Worm (Caenorhabditis elegans) whole organism, L3 larva: ENCODE data around the gene T24E12.1.

Source experiments
- R02D3.7 ChIP-seq: fragments of 150-350 bp; optimal IDR thresholded peaks from 2 replicates; lab custom pipeline; 2014; ENCODE audit warnings: missing biosample characterization, missing genetic modification characterization
- ZK546.5 ChIP-seq: sonication (generic microtip); optimal IDR thresholded peaks from 2 replicates; lab custom pipeline; 2017; ENCODE audit warnings: missing biosample characterization, missing genetic modification characterization
- ama-1 ChIP-seq: fragments of 150-350 bp; optimal IDR thresholded peaks from 2 replicates; lab custom pipeline; 2018
- ceh-82 ChIP-seq: fragments of 150-350 bp; optimal IDR thresholded peaks from 2 replicates; lab custom pipeline; 2014; ENCODE audit warnings: missing biosample characterization, missing genetic modification characterization
- ceh-9 ChIP-seq: sonication (generic microtip); optimal IDR thresholded peaks from 2 replicates; lab custom pipeline; 2018; ENCODE audit warnings: missing biosample characterization, missing genetic modification characterization
- daf-12 ChIP-seq: fragments of 150-350 bp; optimal IDR thresholded peaks from 2 replicates; lab custom pipeline; 2014; ENCODE audit warnings: missing biosample characterization, missing genetic modification reagents, missing genetic modification characterization
- egl-27 ChIP-seq: sonication (generic microtip); optimal IDR thresholded peaks from 4 replicates; lab custom pipeline; 2017; ENCODE audit warnings: missing biosample characterization, missing genetic modification reagents, missing genetic modification characterization
- egl-5 ChIP-seq: fragments of 150-350 bp; optimal IDR thresholded peaks from 2 replicates; lab custom pipeline; 2017; ENCODE audit warnings: missing biosample characterization, missing genetic modification reagents, missing genetic modification characterization, inconsistent platforms
- elt-2 ChIP-seq: sonication (generic microtip); optimal IDR thresholded peaks from 2 replicates; lab custom pipeline; 2016; ENCODE audit warnings: missing genetic modification reagents, mild to moderate bottlenecking, missing genetic modification characterization, missing compliant biosample characterization
- elt-3 ChIP-seq, 3 experiments: fragments of 150-350 bp in 1 of 3; sonication (generic microtip) in 2 of 3; optimal IDR thresholded peaks; 2 replicates in 2 of 3; 4 replicates in 1 of 3; lab custom pipeline; 2014 to 2017; ENCODE audit warnings: missing biosample characterization in 3 of 3, missing genetic modification characterization in 3 of 3
- fkh-2 ChIP-seq: fragments of 150-350 bp; optimal IDR thresholded peaks from 2 replicates; lab custom pipeline; 2014; ENCODE audit warnings: missing biosample characterization, missing genetic modification reagents, missing genetic modification characterization
- fos-1 ChIP-seq: fragments of 150-350 bp; optimal IDR thresholded peaks from 2 replicates; lab custom pipeline; 2014; ENCODE audit warnings: missing biosample characterization, missing genetic modification characterization
- hmg-11 ChIP-seq: sonication (generic microtip); optimal IDR thresholded peaks from 2 replicates; lab custom pipeline; 2016; ENCODE audit warnings: missing genetic modification characterization, missing compliant biosample characterization
- jun-1 ChIP-seq: fragments of 150-350 bp; optimal IDR thresholded peaks from 2 replicates; lab custom pipeline; 2014; ENCODE audit warnings: missing biosample characterization, missing genetic modification reagents, missing genetic modification characterization
- lin-15B ChIP-seq: fragments of 150-350 bp; optimal IDR thresholded peaks from 2 replicates; lab custom pipeline; 2014; ENCODE audit warnings: missing biosample characterization, missing genetic modification characterization
- lin-39 ChIP-seq: fragments of 150-350 bp; optimal IDR thresholded peaks from 2 replicates; lab custom pipeline; 2018; ENCODE audit warnings: missing biosample characterization, missing genetic modification reagents, missing genetic modification characterization
- lsy-12 ChIP-seq: sonication (generic microtip); optimal IDR thresholded peaks from 2 replicates; lab custom pipeline; 2016; ENCODE audit warnings: mild to moderate bottlenecking, missing genetic modification characterization, missing compliant biosample characterization
- mml-1 ChIP-seq: fragments of 150-350 bp; sonication (generic microtip); optimal IDR thresholded peaks from 3 replicates; lab custom pipeline; 2014; ENCODE audit warnings: missing biosample characterization, missing genetic modification characterization
- nfya-1 ChIP-seq: sonication (generic microtip); optimal IDR thresholded peaks from 2 replicates; lab custom pipeline; 2017; ENCODE audit warnings: missing genetic modification characterization, mild to moderate bottlenecking, missing compliant biosample characterization, antibody characterized with exemption, moderate library complexity; ENCODE audit not compliant: insufficient read depth
- nhr-11 ChIP-seq: fragments of 150-350 bp; optimal IDR thresholded peaks from 2 replicates; lab custom pipeline; 2014; ENCODE audit warnings: missing biosample characterization, missing genetic modification characterization
- nhr-12 ChIP-seq: fragments of 150-350 bp; optimal IDR thresholded peaks from 2 replicates; lab custom pipeline; 2014; ENCODE audit warnings: missing biosample characterization, missing genetic modification characterization
- nhr-23 ChIP-seq: fragments of 150-350 bp; optimal IDR thresholded peaks from 2 replicates; lab custom pipeline; 2014; ENCODE audit warnings: missing biosample characterization, missing genetic modification reagents, missing genetic modification characterization
- nhr-237 ChIP-seq: fragments of 150-350 bp; optimal IDR thresholded peaks from 2 replicates; lab custom pipeline; 2014; ENCODE audit warnings: missing biosample characterization, missing genetic modification characterization
- nhr-25 ChIP-seq: sonication (generic microtip); optimal IDR thresholded peaks from 2 replicates; lab custom pipeline; 2017; ENCODE audit warnings: missing biosample characterization, missing genetic modification characterization
- nhr-28 ChIP-seq: fragments of 150-350 bp; optimal IDR thresholded peaks from 2 replicates; lab custom pipeline; 2014; ENCODE audit warnings: missing biosample characterization, missing genetic modification characterization
- nhr-67 ChIP-seq: fragments of 150-350 bp; optimal IDR thresholded peaks from 2 replicates; lab custom pipeline; 2014; ENCODE audit warnings: missing biosample characterization, missing genetic modification characterization
- nhr-76 ChIP-seq: fragments of 150-350 bp; sonication (generic microtip); optimal IDR thresholded peaks from 5 replicates; lab custom pipeline; 2014; ENCODE audit warnings: missing biosample characterization, missing genetic modification characterization
- nhr-77 ChIP-seq: fragments of 150-350 bp; optimal IDR thresholded peaks from 2 replicates; lab custom pipeline; 2014; ENCODE audit warnings: missing biosample characterization, missing genetic modification characterization
- pha-4 ChIP-seq: fragments of 150-350 bp; optimal IDR thresholded peaks from 2 replicates; lab custom pipeline; 2014; ENCODE audit warnings: missing biosample characterization, missing genetic modification reagents, missing genetic modification characterization
- pqm-1 ChIP-seq: fragments of 150-350 bp; optimal IDR thresholded peaks from 2 replicates; lab custom pipeline; 2017; ENCODE audit warnings: missing biosample characterization, missing genetic modification characterization, inconsistent platforms
- sea-2 ChIP-seq: fragments of 150-350 bp; sonication (generic microtip); optimal IDR thresholded peaks from 4 replicates; lab custom pipeline; 2014; ENCODE audit warnings: missing biosample characterization, missing genetic modification reagents, missing genetic modification characterization
- skn-1 ChIP-seq: fragments of 150-350 bp; optimal IDR thresholded peaks from 2 replicates; lab custom pipeline; 2014; ENCODE audit warnings: missing biosample characterization, missing genetic modification characterization
- tbx-2 ChIP-seq: sonication (generic microtip); optimal IDR thresholded peaks from 2 replicates; lab custom pipeline; 2016; ENCODE audit warnings: mild to moderate bottlenecking, missing genetic modification characterization, missing compliant biosample characterization
- unc-39 ChIP-seq: sonication (generic microtip); optimal IDR thresholded peaks from 4 replicates; lab custom pipeline; 2017; ENCODE audit warnings: missing biosample characterization, missing genetic modification characterization
- unc-62 ChIP-seq: fragments of 150-350 bp; sonication (generic microtip); optimal IDR thresholded peaks from 4 replicates; lab custom pipeline; 2014; ENCODE audit warnings: missing biosample characterization, missing genetic modification reagents, missing genetic modification characterization
- zag-1 ChIP-seq: fragments of 150-350 bp; optimal IDR thresholded peaks from 2 replicates; lab custom pipeline; 2014; ENCODE audit warnings: missing biosample characterization, missing genetic modification characterization
- ztf-11 ChIP-seq: fragments of 150-350 bp; optimal IDR thresholded peaks from 2 replicates; lab custom pipeline; 2014; ENCODE audit warnings: missing biosample characterization, missing genetic modification characterization
- ztf-4 ChIP-seq: fragments of 150-350 bp; optimal IDR thresholded peaks from 2 replicates; lab custom pipeline; 2014; ENCODE audit warnings: missing biosample characterization, missing genetic modification characterization

T24E12.1 gene

DNA sequence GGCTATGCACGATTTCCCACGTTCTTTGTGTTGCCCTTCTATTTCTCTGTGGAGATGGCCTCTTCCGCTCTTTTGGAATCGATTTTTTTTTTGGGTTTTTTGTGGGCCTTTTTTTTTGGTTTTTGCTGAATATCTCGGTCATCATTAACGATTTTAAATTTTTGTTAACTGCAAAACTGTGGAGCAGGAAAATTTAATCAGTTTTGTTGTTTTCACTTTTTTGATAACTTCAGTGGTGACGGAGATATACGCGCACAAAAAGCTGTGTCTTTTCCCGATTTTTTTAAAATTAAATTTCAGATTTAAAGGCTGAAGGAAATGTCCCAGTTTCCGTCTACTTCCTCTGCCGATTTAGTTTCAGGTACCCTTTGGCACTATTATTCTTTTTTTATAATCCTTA is at the start of gene T24E12.1:
Gene T24E12.1 (plus strand): TSS at position 301 of the 400 bp plus-strand sequence.
- TF ChIP-seq ztf-4 (tag; lab: Kevin White, UChicago): no peak
- no peak for TF ChIP-seq skn-1 (tag; lab: Kevin White, UChicago)
- no peak for TF ChIP-seq elt-2 (tag; lab: Kevin White, UChicago)
- no peak for TF ChIP-seq hmg-11
- no peak for TF ChIP-seq ZK546.5 (tag; lab: Kevin White, UChicago)
- TF ChIP-seq nhr-12: no peak
- no peak for TF ChIP-seq lin-39 (tag; lab: Kevin White, UChicago)
- no peak for TF ChIP-seq nhr-28
- TF ChIP-seq, all 47 proteins: peak for 0

DNA sequence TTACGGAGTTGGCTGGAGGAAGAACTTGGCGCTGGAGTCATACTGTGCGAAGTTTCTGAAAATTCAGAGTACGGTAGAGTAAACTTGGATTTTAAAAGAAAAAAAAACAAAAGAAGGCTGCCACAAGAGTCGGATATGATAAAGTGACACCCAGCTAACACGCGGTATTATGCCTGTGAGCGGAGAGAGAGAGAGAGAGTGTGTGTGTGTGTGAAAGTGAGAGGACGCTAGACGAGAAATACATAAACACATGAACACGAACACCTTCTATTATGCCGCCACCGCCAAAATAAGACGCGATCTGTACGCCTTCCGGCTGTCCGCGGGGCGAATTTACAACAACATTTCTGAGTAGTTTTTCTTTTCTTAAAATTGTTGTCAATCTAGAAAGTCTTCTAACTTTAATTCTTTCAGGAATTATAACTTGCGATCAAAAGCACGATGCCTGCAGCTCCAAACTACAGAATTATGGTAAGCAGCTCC is 48.4 kb upstream of the T24E12.1 start, which contains the start of gene F12E12.6:
Gene F12E12.6 (minus strand): TSS at position 51 of the 483 bp plus-strand sequence.
- TF ChIP-seq nhr-77 (tag; lab: Kevin White, UChicago) (no peak), nhr-76 (no peak), tbx-2 (tag; lab: Kevin White, UChicago) (no peak), nhr-12 (no peak), nhr-11 (tag; lab: Kevin White, UChicago) (no peak), ceh-9 (no peak)
- TF ChIP-seq, all 47 proteins: peak for 0

DNA sequence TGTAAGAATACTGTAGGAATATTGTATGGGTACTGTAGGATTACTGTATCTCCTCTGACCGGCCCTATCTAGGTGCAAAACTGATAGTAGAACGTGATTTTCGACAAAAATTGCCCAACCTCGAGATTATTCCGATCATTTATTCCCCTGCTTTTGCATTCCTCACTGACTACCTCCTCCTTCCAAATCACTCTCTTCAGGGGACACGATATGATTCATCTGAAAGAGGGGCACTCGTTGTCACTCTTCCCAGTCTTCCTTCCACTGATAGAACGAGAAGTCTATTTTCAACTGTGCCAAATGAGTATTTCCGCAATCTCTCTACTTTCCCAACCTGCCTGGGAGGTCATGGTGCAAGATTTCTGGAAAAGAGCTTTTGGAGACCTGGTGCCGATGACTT is 45.7 kb upstream of the T24E12.1 start, which contains the start of gene F12E12.2:
Gene F12E12.2 (plus strand): TSS at position 301 of the 400 bp plus-strand sequence.
- TF ChIP-seq ztf-11 (tag; lab: Kevin White, UChicago): no peak
- no peak for TF ChIP-seq nhr-25
- no peak for TF ChIP-seq mml-1 (tag; lab: Kevin White, UChicago)
- no peak for TF ChIP-seq skn-1 (tag; lab: Kevin White, UChicago)

DNA sequence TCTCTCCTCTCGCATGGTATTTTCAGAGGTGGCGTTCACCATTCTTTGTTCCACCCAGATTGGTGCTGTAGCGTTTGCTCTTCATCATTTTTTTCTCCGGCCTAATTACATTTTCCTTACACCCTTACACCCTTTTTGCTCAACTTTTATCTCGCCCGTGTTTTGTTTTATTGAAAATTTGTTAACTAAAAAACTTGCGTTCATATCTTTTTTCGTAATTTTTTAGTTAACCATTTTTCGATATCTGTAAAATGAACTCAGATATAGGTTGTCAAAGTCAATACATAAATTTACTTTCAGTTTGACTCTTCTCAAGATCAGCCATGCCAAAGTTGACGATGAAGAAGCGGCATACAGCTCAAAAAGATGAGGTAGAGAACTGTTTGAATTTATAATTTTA is 43.8 kb upstream of the T24E12.1 start, which contains the start of gene F12E12.1:
Gene F12E12.1 (plus strand): TSS at position 301 of the 400 bp plus-strand sequence.
- no peak for TF ChIP-seq R02D3.7
- TF ChIP-seq unc-39: no peak
- no peak for TF ChIP-seq ama-1 (lab: Kevin White, UChicago)
- TF ChIP-seq nhr-67 (tag; lab: Kevin White, UChicago): no peak
- TF ChIP-seq nhr-76: no peak
- no peak for TF ChIP-seq egl-27
- TF ChIP-seq egl-5 (tag; lab: Kevin White, UChicago): no peak
- no peak for TF ChIP-seq elt-3 (tag; optimal IDR thresholded peaks at IDR 0.05; lab: Kevin White, UChicago)
- no peak for TF ChIP-seq mml-1 (tag; lab: Kevin White, UChicago)
- TF ChIP-seq ceh-9: no peak
- no peak for TF ChIP-seq sea-2 (GFP tag; lab: Kevin White, UChicago)
- no peak for TF ChIP-seq fos-1
- no peak for TF ChIP-seq nhr-28
- no peak for TF ChIP-seq ceh-82
- TF ChIP-seq nhr-23 (tag; lab: Kevin White, UChicago): no peak

DNA sequence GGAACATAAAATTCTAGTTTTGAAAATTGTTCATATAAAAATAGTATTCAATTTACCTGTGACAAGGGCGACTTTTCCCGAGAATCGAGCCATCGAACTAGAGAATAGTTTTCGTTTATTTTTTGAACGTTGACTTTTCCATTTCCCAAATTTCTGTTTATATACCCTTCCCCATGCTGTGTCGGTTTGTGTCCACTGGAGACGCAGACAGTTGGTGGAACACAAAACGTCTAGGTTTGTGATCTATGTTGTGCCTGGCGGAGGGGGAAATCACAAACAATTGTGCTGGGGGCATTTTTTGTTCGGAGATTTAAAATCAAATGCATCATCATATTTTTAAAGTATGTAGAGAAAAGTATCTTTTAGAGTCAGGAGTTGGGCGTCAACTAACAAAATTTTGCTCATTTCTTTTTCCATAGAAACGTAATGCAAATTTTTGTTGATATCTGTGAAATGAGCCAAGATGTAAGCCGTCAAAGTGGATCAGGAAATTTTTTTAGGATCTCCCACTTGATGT is 41.6 kb upstream of the T24E12.1 start, which contains the start of gene nta-1:
Gene nta-1 (minus strand): TSS at position 131 of the 517 bp plus-strand sequence.
- TF ChIP-seq lsy-12 (tag; lab: Kevin White, UChicago) (no peak), nhr-12 (no peak), ceh-82 (no peak), lin-39 (tag; lab: Kevin White, UChicago) (no peak), nhr-77 (tag; lab: Kevin White, UChicago) (no peak), ztf-11 (tag; lab: Kevin White, UChicago) (no peak), elt-3 (tag; optimal IDR thresholded peaks at IDR 0.05; lab: Kevin White, UChicago) (no peak), nhr-237 (tag; lab: Kevin White, UChicago) (no peak), lin-15B (tag; lab: Kevin White, UChicago) (no peak), elt-2 (tag; lab: Kevin White, UChicago) (peak; percentile 24), pqm-1 (tag; lab: Kevin White, UChicago) (peak; percentile 51), zag-1 (tag; lab: Kevin White, UChicago) (no peak), fkh-2 (tag; lab: Kevin White, UChicago) (no peak), sea-2 (GFP tag; lab: Kevin White, UChicago) (no peak), nhr-25 (no peak), nfya-1 (no peak), nhr-11 (tag; lab: Kevin White, UChicago) (no peak), daf-12 (no peak), nhr-23 (tag; lab: Kevin White, UChicago) (no peak), ZK546.5 (tag; lab: Kevin White, UChicago) (no peak), unc-62 (GFP tag; lab: Kevin White, UChicago) (no peak), nhr-76 (no peak), pha-4 (tag; lab: Kevin White, UChicago) (peak; percentile 76), ztf-4 (tag; lab: Kevin White, UChicago) (no peak), skn-1 (tag; lab: Kevin White, UChicago) (no peak), jun-1 (tag; lab: Kevin White, UChicago) (no peak)
